Fruit fly (Drosophila melanogaster): ENCODE results near the gene CG32037.
A peak's percentile ranks its signal among the peaks of the same experiment; 100 is the strongest.

CG32037 gene

DNA sequence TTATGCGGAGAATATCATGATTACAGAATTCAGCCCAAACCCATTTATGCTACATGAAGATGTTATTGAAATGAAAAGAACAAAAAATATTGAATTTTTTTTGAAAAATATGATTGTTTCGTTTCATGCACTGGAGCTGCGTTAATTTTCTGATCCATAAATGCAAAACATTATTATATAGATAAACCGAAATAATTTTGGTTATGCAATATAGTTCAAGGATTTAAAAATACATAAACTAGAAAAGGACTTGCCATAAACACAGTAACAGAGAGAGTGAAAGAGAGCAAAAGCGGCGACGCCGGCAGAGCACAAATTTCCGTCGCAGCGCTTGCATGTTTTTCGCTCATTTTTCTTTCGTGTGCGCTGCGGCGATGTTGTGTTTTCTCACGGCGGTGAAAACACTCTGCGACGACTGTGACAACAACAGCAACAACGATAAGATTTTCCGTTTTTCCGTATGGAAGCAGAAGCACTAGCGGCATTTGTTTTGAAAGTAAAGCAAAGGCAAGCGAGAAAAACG is 29.7 kb downstream of the CG32037 start (continued):
- TF ChIP-seq corto (GFP tag; optimal IDR thresholded peaks at IDR 0.05) (peak; percentile 56), CG2120 (GFP tag; optimal IDR thresholded peaks at IDR 0.05) (peak; percentile 82), ewg (GFP tag; optimal IDR thresholded peaks at IDR 0.05) (peak; percentile 69), D (optimal IDR thresholded peaks at IDR 0.05) (no peak), D (GFP tag; optimal IDR thresholded peaks at IDR 0.05) (peak; percentile 91), CG11696 (GFP tag; IDR thresholded peaks at IDR 0.05) (peak; percentile 35; the same call in 1 of the 2 replicates), Asciz (GFP tag; optimal IDR thresholded peaks at IDR 0.05) (peak; percentile 93), Side (GFP tag; optimal IDR thresholded peaks at IDR 0.05) (peak; percentile 78), Stat92E (GFP tag; optimal IDR thresholded peaks at IDR 0.05) (peak in 1 of 3 experiments; percentile 95), cato (GFP tag; optimal IDR thresholded peaks at IDR 0.05; ENCODE audit: borderline replicate concordance) (peak; percentile 70), Pdp1 (GFP tag; optimal IDR thresholded peaks at IDR 0.05) (peak; percentile 74 to 98), Hsf (GFP tag; optimal IDR thresholded peaks at IDR 0.05) (peak; percentile 86), CG18262 (tag; optimal IDR thresholded peaks at IDR 0.05) (peak; percentile 97), gce (GFP tag; IDR thresholded peaks at IDR 0.05) (no peak; the same call in 2 of the 3 replicates), usp (GFP tag; optimal IDR thresholded peaks at IDR 0.05) (no peak), NC2α (GFP tag; optimal IDR thresholded peaks at IDR 0.05) (peak; percentile 68), ap (GFP tag; IDR thresholded peaks at IDR 0.05) (peak; percentile 40; the same call in 1 of the 2 replicates), B-H2 (GFP tag; optimal IDR thresholded peaks at IDR 0.05) (peak; percentile 57), pan (optimal IDR thresholded peaks at IDR 0.05) (no peak), pan (GFP tag; optimal IDR thresholded peaks at IDR 0.05 in 1 of 2, IDR thresholded peaks at IDR 0.05 in 1 of 2) (peak in 1 of 2 experiments; percentile 76), CG1603 (tag; optimal IDR thresholded peaks at IDR 0.05) (peak; percentile 80), dan (GFP tag; IDR thresholded peaks at IDR 0.05) (no peak)

DNA sequence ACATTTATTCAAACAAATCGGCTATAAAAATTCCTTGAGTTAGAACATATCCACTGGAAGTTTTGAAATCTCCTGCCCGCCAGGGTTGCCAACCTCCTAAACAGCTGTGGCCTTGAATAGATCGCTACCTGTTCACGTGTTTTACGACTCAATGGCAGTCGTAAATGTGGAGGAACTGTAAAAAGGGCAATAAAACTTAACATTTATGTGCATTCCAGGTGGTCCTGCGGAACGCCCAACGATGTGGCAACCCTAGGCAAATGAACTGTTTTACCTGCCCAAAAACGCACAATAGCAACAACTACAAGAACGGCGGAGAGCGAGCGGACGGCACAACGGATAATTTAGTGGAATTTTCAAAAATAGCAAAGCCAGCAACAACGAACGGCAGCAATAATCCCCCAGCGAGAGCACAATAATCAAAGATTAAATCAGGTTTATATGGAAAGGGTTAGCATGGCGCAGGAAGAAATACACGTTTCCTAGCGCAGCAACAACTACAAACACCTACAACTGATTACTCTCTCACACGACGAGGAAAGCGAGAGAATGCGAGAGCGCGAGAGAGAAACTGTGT is 30.3 kb downstream of the CG32037 start:
- TF ChIP-seq ttk (GFP tag; IDR thresholded peaks at IDR 0.05), result 0 out of 2 replicates have a peak, but pooled peaks have one; percentile 14
- peak in 1 of 2 experiments; percentile 38 for TF ChIP-seq chif (GFP tag; optimal IDR thresholded peaks at IDR 0.05)
- no peak for TF ChIP-seq CG10267 (tag; optimal IDR thresholded peaks at IDR 0.05)
- TF ChIP-seq CG30403 (GFP tag; optimal IDR thresholded peaks at IDR 0.05), result no peak
- no peak for TF ChIP-seq mirr (GFP tag; optimal IDR thresholded peaks at IDR 0.05)
- peak; percentile 66 for TF ChIP-seq CG4360 (GFP tag; IDR thresholded peaks at IDR 0.05)
- TF ChIP-seq PHDP (tag; optimal IDR thresholded peaks at IDR 0.05), result peak; percentile 2
- no peak for TF ChIP-seq CG8281 (tag; optimal IDR thresholded peaks at IDR 0.05)
- TF ChIP-seq CG3163 (GFP tag; optimal IDR thresholded peaks at IDR 0.05), result no peak
- TF ChIP-seq CG14441 (GFP tag; IDR thresholded peaks at IDR 0.05), result peak; percentile 48; the same call in 1 of the 2 replicates
- no peak for TF ChIP-seq Max (GFP tag; optimal IDR thresholded peaks at IDR 0.05)
- no peak for TF ChIP-seq pum (GFP tag; optimal IDR thresholded peaks at IDR 0.05)
- no peak for TF ChIP-seq p53 (GFP tag; optimal IDR thresholded peaks at IDR 0.05)
- no peak for TF ChIP-seq pfk (GFP tag; optimal IDR thresholded peaks at IDR 0.05)
- TF ChIP-seq sisA (GFP tag; IDR thresholded peaks at IDR 0.05), result peak; percentile 41
- no peak for TF ChIP-seq Dek (tag; optimal IDR thresholded peaks at IDR 0.05)
- no peak for TF ChIP-seq CG12104 (GFP tag; optimal IDR thresholded peaks at IDR 0.05)
- no peak for TF ChIP-seq crc (GFP tag; optimal IDR thresholded peaks at IDR 0.05)
- TF ChIP-seq ci (GFP tag; IDR thresholded peaks at IDR 0.05), result peak; percentile 73; the same call in 2 of the 3 replicates
- no peak for TF ChIP-seq CG14860 (GFP tag; IDR thresholded peaks at IDR 0.05; ENCODE audit: partially characterized antibody)
- TF ChIP-seq CG12155 (GFP tag; optimal IDR thresholded peaks at IDR 0.05), result no peak
- TF ChIP-seq cato (GFP tag; optimal IDR thresholded peaks at IDR 0.05; ENCODE audit: borderline replicate concordance), result no peak
- no peak for TF ChIP-seq Stat92E (GFP tag; optimal IDR thresholded peaks at IDR 0.05)
- TF ChIP-seq Xbp1 (GFP tag; optimal IDR thresholded peaks at IDR 0.05), result peak; percentile 23
- no peak for TF ChIP-seq Myb (GFP tag; optimal IDR thresholded peaks at IDR 0.05)
- peak; percentile 33 for TF ChIP-seq Antp (GFP tag; optimal IDR thresholded peaks at IDR 0.05)
- TF ChIP-seq disco-r (GFP tag; optimal IDR thresholded peaks at IDR 0.05), result no peak
- peak; percentile 20 for TF ChIP-seq CG3065 (GFP tag; optimal IDR thresholded peaks at IDR 0.05)
- TF ChIP-seq CG43689 (GFP tag; IDR thresholded peaks at IDR 0.05), result no peak
- TF ChIP-seq stwl (tag; optimal IDR thresholded peaks at IDR 0.05), result peak; percentile 44

Measured in whole organism, embryonic.